Worm (Caenorhabditis elegans) whole organism, L2 larva: Measurements from ENCODE around the gene rpl-16.

Source experiments
- nhr-10 ChIP-seq: sonication (generic microtip); optimal IDR thresholded peaks from 2 replicates; lab custom pipeline; 2017; ENCODE audit warnings: missing biosample characterization, missing genetic modification characterization
- unc-62 ChIP-seq: fragments of 150-350 bp; optimal IDR thresholded peaks from 2 replicates; lab custom pipeline; 2014; ENCODE audit warnings: missing biosample characterization, missing genetic modification reagents, missing genetic modification characterization

DNA sequence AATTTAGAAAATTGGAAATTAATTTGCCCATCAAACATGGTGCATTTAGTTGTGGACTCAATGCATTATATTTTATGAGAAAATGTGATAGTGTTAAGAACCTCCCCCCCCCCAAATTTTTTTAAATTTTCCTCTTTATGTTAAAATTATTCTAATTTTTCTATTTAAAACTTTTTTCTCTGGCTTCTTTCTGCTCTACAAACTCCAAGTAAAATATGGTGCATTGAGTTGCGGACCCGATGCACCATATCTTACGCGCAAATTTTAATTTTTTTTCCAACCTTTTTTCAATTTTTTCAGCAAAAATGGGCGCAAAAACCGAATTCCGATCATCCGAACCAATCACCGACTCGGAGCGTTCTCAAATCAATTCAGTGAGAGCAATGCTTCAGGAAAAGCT, 21.1 kb downstream of the rpl-16 start, which contains the start of gene C34C12.6:
- TF ChIP-seq unc-62 (GFP tag; lab: Kevin White, UChicago) = no peak
- no peak for TF ChIP-seq nhr-10 (tag; lab: Kevin White, UChicago)
